Fruit fly (Drosophila melanogaster) whole organism, embryonic: ENCODE measurements around the gene CG9667.

Experiments used
- CG6791 ChIP-seq: fragments of 200-800 bp; sonication (Bioruptor generic); IDR thresholded peaks from 3 replicates; pipeline ENCODE4 v1.3.6; 2022; ENCODE audit warnings: missing biosample characterization, missing genetic modification characterization; ENCODE audit not compliant: partially characterized antibody
- CG7556 ChIP-seq: fragments of 200-800 bp; sonication (Bioruptor generic); optimal IDR thresholded peaks from 2 replicates; lab custom pipeline; 2017; ENCODE audit warnings: missing biosample characterization, mild to moderate bottlenecking, missing genetic modification characterization
- Poxn ChIP-seq: fragments of 200-800 bp; sonication (Bioruptor generic); IDR thresholded peaks from 2 replicates; pipeline ENCODE4 v1.3.6; 2022; ENCODE audit warnings: missing biosample characterization, missing genetic modification characterization
- chinmo ChIP-seq: fragments of 200-800 bp; sonication (Bioruptor generic); IDR thresholded peaks from 4 replicates; pipeline ENCODE4 v1.3.6; 2022; ENCODE audit warnings: missing biosample characterization, missing genetic modification characterization; ENCODE audit not compliant: partially characterized antibody

- TF ChIP-seq CG7556 (GFP tag; lab: Kevin White, UChicago) (no peak), chinmo (GFP tag; lab: Robert Waterston, UW) (no peak), CG6791 (GFP tag; lab: Robert Waterston, UW) (no peak), Poxn (GFP tag; lab: Robert Waterston, UW) (no peak)
These were observed 39.2 kb downstream of the CG9667 start, which contains the start of gene CG7910 for dm6 chr3R:8086952-8087351.
